Fruit fly (Drosophila melanogaster) whole organism, embryonic: ENCODE measurements around the gene ago.
A peak's percentile ranks its signal among the peaks of the same experiment; 100 is the strongest.

Experiments
- Adf1 ChIP-seq: fragments of 200-800 bp; sonication (Bioruptor generic); IDR thresholded peaks from 2 replicates; pipeline ENCODE4 v1.3.6; 2022; ENCODE audit warnings: missing biosample characterization, missing genetic modification characterization
- Awh ChIP-seq: fragments of 200-800 bp; sonication (Bioruptor generic); IDR thresholded peaks from 2 replicates; pipeline ENCODE4, ENCODE4 v1.3.6; 2022; ENCODE audit warnings: missing biosample characterization, missing genetic modification characterization
- B-H2 ChIP-seq: fragments of 200-800 bp; sonication (Bioruptor generic); optimal IDR thresholded peaks from 2 replicates; lab custom pipeline; 2018; ENCODE audit warnings: missing biosample characterization, mild to moderate bottlenecking, missing genetic modification characterization
- Blimp-1 ChIP-seq: fragments of 200-800 bp; sonication (Bioruptor generic); optimal IDR thresholded peaks from 3 replicates; lab custom pipeline; 2018; ENCODE audit warnings: missing biosample characterization, missing genetic modification characterization, mild to moderate bottlenecking, moderate library complexity, missing genetic modification reagents
- C15 ChIP-seq: fragments of 200-800 bp; sonication (Bioruptor generic); IDR thresholded peaks from 3 replicates; pipeline ENCODE4 v1.3.6; 2022; ENCODE audit warnings: missing biosample characterization, missing genetic modification characterization
- CG12236 ChIP-seq: fragments of 200-800 bp; sonication (Bioruptor generic); optimal IDR thresholded peaks from 2 replicates; lab custom pipeline; 2016; ENCODE audit warnings: missing biosample characterization, missing genetic modification characterization
- CG12299 ChIP-seq: fragments of 200-800 bp; sonication (Bioruptor generic); optimal IDR thresholded peaks from 2 replicates; lab custom pipeline; 2018; ENCODE audit warnings: missing biosample characterization, mild to moderate bottlenecking, missing genetic modification characterization
- CG13123 ChIP-seq: fragments of 200-800 bp; sonication (Bioruptor generic); optimal IDR thresholded peaks from 2 replicates; lab custom pipeline; 2016; ENCODE audit warnings: missing biosample characterization, missing genetic modification characterization
- CG13287 ChIP-seq: fragments of 200-800 bp; sonication (Bioruptor generic); IDR thresholded peaks from 2 replicates; pipeline ENCODE4 v1.3.6; 2022; ENCODE audit warnings: missing biosample characterization, missing genetic modification characterization; ENCODE audit not compliant: partially characterized antibody
- CG17385 ChIP-seq: fragments of 200-800 bp; sonication (Bioruptor generic); optimal IDR thresholded peaks from 3 replicates; lab custom pipeline; 2018; ENCODE audit warnings: missing biosample characterization, mild to moderate bottlenecking, missing genetic modification characterization
- CG3163 ChIP-seq: fragments of 200-800 bp; sonication (Bioruptor generic); optimal IDR thresholded peaks from 3 replicates; lab custom pipeline; 2016; ENCODE audit warnings: missing biosample characterization, missing genetic modification characterization
- CG34376 ChIP-seq: fragments of 200-800 bp; sonication (Bioruptor generic); optimal IDR thresholded peaks from 2 replicates; lab custom pipeline; 2018; ENCODE audit warnings: missing biosample characterization, mild to moderate bottlenecking, missing genetic modification characterization
- CG34422 ChIP-seq: fragments of 200-800 bp; sonication (Bioruptor generic); IDR thresholded peaks from 3 replicates; pipeline ENCODE4 v1.3.6; 2022; ENCODE audit warnings: missing biosample characterization, missing genetic modification characterization
- CG5245 ChIP-seq: fragments of 200-800 bp; sonication (Bioruptor generic); optimal IDR thresholded peaks from 3 replicates; lab custom pipeline; 2016; ENCODE audit warnings: missing biosample characterization, missing genetic modification characterization
- CG7357 ChIP-seq: fragments of 200-800 bp; sonication (Bioruptor generic); IDR thresholded peaks from 3 replicates; pipeline ENCODE4 v1.3.6; 2022; ENCODE audit warnings: missing biosample characterization, missing genetic modification characterization
- CG8388 ChIP-seq: fragments of 200-800 bp; sonication (Bioruptor generic); optimal IDR thresholded peaks from 2 replicates; lab custom pipeline; 2019; ENCODE audit warnings: missing biosample characterization, mild to moderate bottlenecking, missing genetic modification characterization, moderate library complexity
- Chrac-16 ChIP-seq: fragments of 200-800 bp; sonication (Bioruptor generic); optimal IDR thresholded peaks from 3 replicates; lab custom pipeline; 2016; ENCODE audit warnings: missing biosample characterization, missing genetic modification characterization
- CkIIα-i1 ChIP-seq: fragments of 200-800 bp; sonication (Bioruptor generic); IDR thresholded peaks from 2 replicates; pipeline ENCODE4 v1.3.6; 2022; ENCODE audit warnings: missing biosample characterization, missing genetic modification characterization
- CoRest ChIP-seq: fragments of 200-800 bp; sonication (Bioruptor generic); optimal IDR thresholded peaks from 3 replicates; lab custom pipeline; 2018; ENCODE audit warnings: missing biosample characterization, mild to moderate bottlenecking, missing genetic modification characterization, moderate library complexity
- Dek ChIP-seq: fragments of 200-800 bp; sonication (Bioruptor generic); optimal IDR thresholded peaks from 3 replicates; lab custom pipeline; 2019; ENCODE audit warnings: missing biosample characterization, mild to moderate bottlenecking, missing genetic modification characterization, moderate library complexity
- Fer3 ChIP-seq: fragments of 200-800 bp; sonication (Bioruptor generic); optimal IDR thresholded peaks from 2 replicates; lab custom pipeline; 2018; ENCODE audit warnings: missing biosample characterization, mild to moderate bottlenecking, missing genetic modification characterization, moderate library complexity
- Hey ChIP-seq: fragments of 200-800 bp; sonication (Bioruptor generic); optimal IDR thresholded peaks from 3 replicates; lab custom pipeline; 2018; ENCODE audit warnings: missing biosample characterization, mild to moderate bottlenecking, missing genetic modification characterization
- NC2α ChIP-seq: fragments of 200-800 bp; sonication (Bioruptor generic); optimal IDR thresholded peaks from 2 replicates; lab custom pipeline; 2016; ENCODE audit warnings: missing biosample characterization, missing genetic modification characterization
- Optix ChIP-seq: fragments of 200-800 bp; sonication (Bioruptor generic); IDR thresholded peaks from 3 replicates; pipeline ENCODE4 v1.3.6; 2022; ENCODE audit warnings: missing biosample characterization, missing genetic modification characterization
- Pdp1 ChIP-seq, 2 experiments: fragments of 200-800 bp; sonication (Bioruptor generic); optimal IDR thresholded peaks; 3 replicates each; lab custom pipeline; 2016; ENCODE audit warnings: missing biosample characterization in 2 of 2, missing genetic modification characterization in 2 of 2, mild to moderate bottlenecking in 1 of 2, moderate library complexity in 1 of 2
- Ptx1 ChIP-seq: fragments of 200-800 bp; sonication (Bioruptor generic); IDR thresholded peaks from 2 replicates; pipeline ENCODE4 v1.3.6; 2022; ENCODE audit warnings: missing biosample characterization, missing genetic modification characterization
- chinmo ChIP-seq: fragments of 200-800 bp; sonication (Bioruptor generic); IDR thresholded peaks from 4 replicates; pipeline ENCODE4 v1.3.6; 2022; ENCODE audit warnings: missing biosample characterization, missing genetic modification characterization; ENCODE audit not compliant: partially characterized antibody
- cwo ChIP-seq: fragments of 200-800 bp; sonication (Bioruptor generic); optimal IDR thresholded peaks from 3 replicates; lab custom pipeline; 2017; ENCODE audit warnings: missing biosample characterization, missing genetic modification characterization, mild to moderate bottlenecking, moderate library complexity, missing genetic modification reagents
- dmrt11E ChIP-seq: fragments of 200-800 bp; sonication (Bioruptor generic); optimal IDR thresholded peaks from 3 replicates; lab custom pipeline; 2018; ENCODE audit warnings: missing biosample characterization, mild to moderate bottlenecking, missing genetic modification characterization, moderate library complexity
- gcm2 ChIP-seq: fragments of 200-800 bp; sonication (Bioruptor generic); optimal IDR thresholded peaks from 2 replicates; lab custom pipeline; 2016; ENCODE audit warnings: missing biosample characterization, missing genetic modification characterization
- grn ChIP-seq: fragments of 200-800 bp; sonication (Bioruptor generic); optimal IDR thresholded peaks from 3 replicates; lab custom pipeline; 2017; ENCODE audit warnings: missing biosample characterization, missing genetic modification characterization
- ham ChIP-seq: fragments of 200-800 bp; sonication (Bioruptor generic); IDR thresholded peaks from 2 replicates; pipeline ENCODE4 v1.3.6; 2022; ENCODE audit warnings: missing biosample characterization, missing genetic modification characterization
- klu ChIP-seq: fragments of 200-800 bp; sonication (Bioruptor generic); IDR thresholded peaks from 2 replicates; pipeline ENCODE4 v1.3.6; 2022; ENCODE audit warnings: missing biosample characterization, missing genetic modification characterization
- kni ChIP-seq: fragments of 200-800 bp; sonication (Bioruptor generic); optimal IDR thresholded peaks from 3 replicates; lab custom pipeline; 2017; ENCODE audit warnings: mild to moderate bottlenecking, missing biosample characterization, missing genetic modification reagents, missing genetic modification characterization
- lbe ChIP-seq: fragments of 200-800 bp; sonication (Bioruptor generic); optimal IDR thresholded peaks from 2 replicates; lab custom pipeline; 2016; ENCODE audit warnings: missing biosample characterization, mild to moderate bottlenecking, missing genetic modification characterization
- luna ChIP-seq: fragments of 200-800 bp; sonication (Bioruptor generic); optimal IDR thresholded peaks from 2 replicates; lab custom pipeline; 2016; ENCODE audit warnings: missing biosample characterization, missing genetic modification characterization
- mirr ChIP-seq: fragments of 200-800 bp; sonication (Bioruptor generic); optimal IDR thresholded peaks from 3 replicates; lab custom pipeline; 2018; ENCODE audit warnings: missing biosample characterization, mild to moderate bottlenecking, missing genetic modification characterization
- oc ChIP-seq: fragments of 200-800 bp; sonication (Bioruptor generic); optimal IDR thresholded peaks from 2 replicates; lab custom pipeline; 2018; ENCODE audit warnings: missing biosample characterization, mild to moderate bottlenecking, missing genetic modification characterization, moderate library complexity
- p53 ChIP-seq: fragments of 200-800 bp; sonication (Bioruptor generic); optimal IDR thresholded peaks from 2 replicates; lab custom pipeline; 2016; ENCODE audit warnings: missing biosample characterization, missing genetic modification characterization
- pfk ChIP-seq: fragments of 200-800 bp; sonication (Bioruptor generic); optimal IDR thresholded peaks from 2 replicates; lab custom pipeline; 2018; ENCODE audit warnings: missing biosample characterization, mild to moderate bottlenecking, missing genetic modification characterization, moderate library complexity
- pros ChIP-seq: fragments of 200-800 bp; sonication (Bioruptor generic); optimal IDR thresholded peaks from 3 replicates; lab custom pipeline; 2019; ENCODE audit warnings: missing biosample characterization, mild to moderate bottlenecking, missing genetic modification characterization, moderate library complexity
- sd ChIP-seq: fragments of 200-800 bp; sonication (Bioruptor generic); optimal IDR thresholded peaks from 3 replicates; lab custom pipeline; 2018; ENCODE audit warnings: missing biosample characterization, mild to moderate bottlenecking, missing genetic modification characterization, moderate library complexity
- sens ChIP-seq: fragments of 200-800 bp; sonication (Bioruptor generic); peaks from one replicate; lab custom pipeline; 2016; ENCODE audit warnings: missing biosample characterization, missing genetic modification characterization
- seq ChIP-seq: fragments of 200-800 bp; sonication (Bioruptor generic); IDR thresholded peaks from 2 replicates; pipeline ENCODE4 v1.3.6; 2022; ENCODE audit warnings: missing biosample characterization, missing genetic modification characterization
- sisA ChIP-seq: fragments of 200-800 bp; sonication (Bioruptor generic); IDR thresholded peaks from 2 replicates; pipeline ENCODE4 v1.3.6; 2022; ENCODE audit warnings: missing biosample characterization, missing genetic modification characterization
- sr ChIP-seq: fragments of 200-800 bp; sonication (Bioruptor generic); IDR thresholded peaks from 3 replicates; pipeline ENCODE4 v1.3.6; 2022; ENCODE audit warnings: missing biosample characterization, missing genetic modification characterization
- sug ChIP-seq: fragments of 200-800 bp; optimal IDR thresholded peaks from 2 replicates; lab custom pipeline; 2019; ENCODE audit warnings: missing biosample characterization, mild to moderate bottlenecking, missing genetic modification characterization, moderate library complexity
- zen ChIP-seq: fragments of 200-800 bp; sonication (Bioruptor generic); optimal IDR thresholded peaks from 3 replicates; lab custom pipeline; 2018; ENCODE audit warnings: missing biosample characterization, mild to moderate bottlenecking, missing genetic modification characterization, moderate library complexity

Gene ago

DNA sequence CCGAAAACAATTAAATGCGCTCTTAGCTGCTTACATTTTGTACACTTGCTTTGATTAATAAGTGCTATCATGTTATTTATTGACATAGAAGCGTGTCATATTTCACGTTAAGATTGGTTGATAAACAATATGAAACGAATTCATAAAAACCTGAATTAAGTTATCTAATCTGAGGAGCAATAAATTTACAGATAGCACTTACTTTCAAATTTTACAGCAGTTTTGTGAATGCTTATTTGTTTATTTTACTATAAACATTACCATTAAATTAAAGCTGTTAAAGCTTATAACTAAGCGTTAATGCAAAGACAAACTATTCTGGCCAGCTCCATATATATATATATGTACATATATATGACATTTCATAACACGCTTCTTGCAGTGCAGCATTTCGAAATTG, 48.0 kb upstream of the ago start (continued):
- TF ChIP-seq C15 (GFP tag; lab: Robert Waterston, UW), result no peak
- peak; percentile 71 for TF ChIP-seq sens (GFP tag; lab: Kevin White, UChicago)

DNA sequence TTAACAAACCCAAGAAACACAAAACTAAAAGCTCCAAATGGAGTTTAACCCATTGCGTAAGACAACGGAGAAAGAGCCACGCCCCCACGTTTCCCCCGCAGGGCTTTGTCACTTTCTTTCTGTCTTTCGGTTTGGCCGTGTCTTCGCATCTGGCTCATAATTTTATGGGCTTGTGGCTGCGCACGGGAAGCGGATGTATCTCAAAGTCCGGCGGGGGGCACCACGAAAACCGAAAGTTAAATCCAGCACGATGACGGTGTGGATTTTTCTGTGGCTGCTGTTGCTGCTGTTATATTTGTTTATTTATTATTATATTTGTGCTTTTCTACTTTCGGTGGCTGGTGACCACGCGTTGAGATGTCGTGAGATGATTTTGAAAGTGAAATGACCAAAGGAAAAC, 42.7 kb upstream of the ago start:
- TF ChIP-seq sr, result 0 out of 3 replicates have a peak, but pooled peaks have one; percentile 32
- TF ChIP-seq lbe (GFP tag; lab: Kevin White, UChicago), result no peak
- TF ChIP-seq kni (GFP tag; lab: Kevin White, UChicago), result peak; percentile 58
- TF ChIP-seq gcm2 (GFP tag; lab: Kevin White, UChicago), result no peak
- peak; percentile 42 for TF ChIP-seq pros (GFP tag; lab: Kevin White, UChicago)
- TF ChIP-seq CG17385, result no peak
- peak; percentile 99 for TF ChIP-seq Blimp-1 (GFP tag; lab: Kevin White, UChicago)
- peak in 1 of 2 experiments; percentile 39 for TF ChIP-seq Pdp1 (GFP tag; optimal IDR thresholded peaks at IDR 0.05; lab: Kevin White, UChicago)
- peak; percentile 69 for TF ChIP-seq oc (tag; lab: Kevin White, UChicago)

DNA sequence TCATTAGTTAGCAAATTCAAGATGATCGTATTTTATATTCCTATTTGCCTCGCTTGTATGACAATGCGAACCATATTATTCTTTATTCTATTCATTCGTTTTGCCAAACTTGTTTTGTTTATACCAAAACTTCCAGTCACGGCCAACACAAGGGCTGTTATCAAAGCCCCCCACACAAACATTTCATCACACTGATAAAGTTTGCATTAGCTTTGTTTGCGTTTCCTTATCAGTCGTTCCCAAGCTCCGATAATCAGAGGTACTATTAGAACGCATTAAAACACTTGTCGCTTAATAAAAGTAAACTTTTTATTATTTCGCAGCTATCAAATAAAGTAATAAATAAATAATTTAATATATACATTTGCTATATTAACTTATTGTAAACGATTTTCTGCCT, 39.6 kb upstream of the ago start:
- TF ChIP-seq sd (no peak), Fer3 (tag; lab: Kevin White, UChicago) (no peak), Adf1 (GFP tag; lab: Robert Waterston, UW) (no peak), Ptx1 (GFP tag; lab: Robert Waterston, UW) (no peak), Dek (peak; percentile 1), CG8388 (GFP tag; lab: Kevin White, UChicago) (no peak), luna (GFP tag; lab: Kevin White, UChicago) (no peak), CG13123 (GFP tag; lab: Kevin White, UChicago) (no peak), CG34422 (GFP tag; lab: Robert Waterston, UW) (no peak), CG13287 (no peak), dmrt11E (tag; lab: Kevin White, UChicago) (no peak), klu (no peak), Awh (GFP tag; lab: Robert Waterston, UW) (no peak), CG7357 (GFP tag; lab: Robert Waterston, UW) (no peak), p53 (GFP tag; lab: Kevin White, UChicago) (no peak), mirr (GFP tag; lab: Kevin White, UChicago) (peak; percentile 5), CG12236 (GFP tag; lab: Kevin White, UChicago) (no peak), chinmo (GFP tag; lab: Robert Waterston, UW) (0 out of 4 replicates have a peak, but pooled peaks have one; percentile 43), sisA (GFP tag; lab: Robert Waterston, UW) (no peak), pfk (GFP tag; lab: Kevin White, UChicago) (no peak), ham (GFP tag; lab: Robert Waterston, UW) (no peak), CkIIα-i1 (GFP tag; lab: Robert Waterston, UW) (no peak), zen (tag; lab: Kevin White, UChicago) (no peak), Hey (no peak), cwo (GFP tag; lab: Kevin White, UChicago) (no peak), CoRest (tag; lab: Kevin White, UChicago) (no peak), sug (tag; lab: Kevin White, UChicago) (peak; percentile 95), grn (peak; percentile 35), Optix (no peak), kni (GFP tag; lab: Kevin White, UChicago) (no peak), seq (GFP tag; lab: Robert Waterston, UW) (no peak), CG34376 (GFP tag; lab: Kevin White, UChicago) (peak; percentile 24), NC2α (GFP tag; lab: Kevin White, UChicago) (no peak), Chrac-16 (GFP tag; lab: Kevin White, UChicago) (no peak), CG3163 (GFP tag; lab: Kevin White, UChicago) (no peak), B-H2 (GFP tag; lab: Kevin White, UChicago) (no peak), CG5245 (GFP tag; lab: Kevin White, UChicago) (no peak), CG12299 (no peak)
